Fruit fly (Drosophila melanogaster) whole organism, pupa: Measurements from ENCODE around the gene CG3123.

Experiments
- CG12605 ChIP-seq: fragments of 200-800 bp; sonication (Bioruptor generic); IDR thresholded peaks from 2 replicates; pipeline ENCODE4 v1.3.6; 2022; ENCODE audit warnings: missing biosample characterization, missing genetic modification characterization
- CG13204 ChIP-seq: fragments of 200-800 bp; sonication (Bioruptor generic); optimal IDR thresholded peaks from 2 replicates; lab custom pipeline; 2018; ENCODE audit warnings: missing biosample characterization, mild to moderate bottlenecking, missing genetic modification characterization, moderate library complexity
- CG14655 ChIP-seq: fragments of 200-800 bp; sonication (Bioruptor generic); optimal IDR thresholded peaks from 3 replicates; lab custom pipeline; 2017; ENCODE audit warnings: mild to moderate bottlenecking, missing biosample characterization, missing genetic modification reagents, missing genetic modification characterization
- CG15710 ChIP-seq: fragments of 200-800 bp; sonication (Bioruptor generic); optimal IDR thresholded peaks from 2 replicates; lab custom pipeline; 2018; ENCODE audit warnings: missing biosample characterization, mild to moderate bottlenecking, missing genetic modification characterization, moderate library complexity
- CG17806 ChIP-seq: fragments of 200-800 bp; sonication (Bioruptor generic); optimal IDR thresholded peaks from 2 replicates; lab custom pipeline; 2018; ENCODE audit warnings: missing biosample characterization, mild to moderate bottlenecking, missing genetic modification characterization, moderate library complexity
- CG34367 ChIP-seq: fragments of 200-800 bp; sonication (Bioruptor generic); optimal IDR thresholded peaks from 2 replicates; lab custom pipeline; 2018; ENCODE audit warnings: missing biosample characterization, mild to moderate bottlenecking, missing genetic modification characterization
- EcR ChIP-seq: fragments of 200-800 bp; sonication (Bioruptor generic); optimal IDR thresholded peaks from 3 replicates; lab custom pipeline; 2019; ENCODE audit warnings: missing biosample characterization, missing genetic modification characterization, mild to moderate bottlenecking, moderate library complexity, missing genetic modification reagents
- Ets98B ChIP-seq: fragments of 200-800 bp; sonication (Bioruptor generic); IDR thresholded peaks from 2 replicates; pipeline ENCODE4 v1.3.6; 2022; ENCODE audit warnings: missing biosample characterization, missing genetic modification characterization
- Pif1A ChIP-seq: fragments of 200-800 bp; sonication (Bioruptor generic); optimal IDR thresholded peaks from 3 replicates; lab custom pipeline; 2016; ENCODE audit warnings: missing biosample characterization, missing genetic modification characterization
- Snoo ChIP-seq: fragments of 200-800 bp; sonication (Bioruptor generic); optimal IDR thresholded peaks from 3 replicates; lab custom pipeline; 2017; ENCODE audit warnings: missing biosample characterization, mild to moderate bottlenecking, missing genetic modification characterization, inconsistent platforms
- fd96Ca ChIP-seq: fragments of 200-800 bp; sonication (Bioruptor generic); IDR thresholded peaks from 3 replicates; pipeline ENCODE4 v1.3.6; 2022; ENCODE audit warnings: missing biosample characterization, missing genetic modification characterization

- TF ChIP-seq CG15710: no peak
- TF ChIP-seq CG13204 (GFP tag; lab: Kevin White, UChicago): no peak
- no peak for TF ChIP-seq Ets98B (GFP tag; lab: Robert Waterston, UW)
- TF ChIP-seq Pif1A (GFP tag; lab: Kevin White, UChicago): no peak
- TF ChIP-seq Snoo: no peak
- TF ChIP-seq CG17806: no peak
- TF ChIP-seq CG34367 (tag; lab: Kevin White, UChicago): no peak
- no peak for TF ChIP-seq CG12605 (GFP tag; lab: Robert Waterston, UW)
- TF ChIP-seq EcR (GFP tag; lab: Kevin White, UChicago): peak; percentile 19
- no peak for TF ChIP-seq fd96Ca (GFP tag; lab: Robert Waterston, UW)
- no peak for TF ChIP-seq CG14655 (GFP tag; lab: Kevin White, UChicago)
Measured at dm6 chr2L:2840311-2840710, 15.0 kb upstream of the CG3123 start.
